Fruit fly (Drosophila melanogaster) whole organism, embryonic: ENCODE measurements around the gene CG13984.

Source experiments
- Aef1 ChIP-seq: fragments of 200-800 bp; sonication (Bioruptor generic); IDR thresholded peaks from 3 replicates; pipeline ENCODE4 v1.3.6; 2022; ENCODE audit warnings: missing biosample characterization, missing genetic modification characterization
- Antp ChIP-seq: fragments of 200-800 bp; sonication (Bioruptor generic); optimal IDR thresholded peaks from 3 replicates; lab custom pipeline; 2016; ENCODE audit warnings: missing biosample characterization, missing genetic modification characterization
- Blimp-1 ChIP-seq: fragments of 200-800 bp; sonication (Bioruptor generic); optimal IDR thresholded peaks from 3 replicates; lab custom pipeline; 2018; ENCODE audit warnings: missing biosample characterization, missing genetic modification characterization, mild to moderate bottlenecking, moderate library complexity, missing genetic modification reagents
- BtbVII ChIP-seq: fragments of 200-800 bp; sonication (Bioruptor generic); optimal IDR thresholded peaks from 3 replicates; lab custom pipeline; 2017; ENCODE audit warnings: missing biosample characterization, mild to moderate bottlenecking, missing genetic modification characterization
- CG1024 ChIP-seq: fragments of 200-800 bp; sonication (Bioruptor generic); IDR thresholded peaks from 2 replicates; pipeline ENCODE4 v1.3.6; 2022; ENCODE audit warnings: missing biosample characterization, missing genetic modification characterization
- CG10565 ChIP-seq: fragments of 200-800 bp; sonication (Bioruptor generic); optimal IDR thresholded peaks from 3 replicates; lab custom pipeline; 2016; ENCODE audit warnings: missing biosample characterization, mild to moderate bottlenecking, missing genetic modification characterization
- CG11504 ChIP-seq: fragments of 200-800 bp; sonication (Bioruptor generic); optimal IDR thresholded peaks from 3 replicates; lab custom pipeline; 2019; ENCODE audit warnings: missing biosample characterization, mild to moderate bottlenecking, missing genetic modification characterization, moderate library complexity
- CG12236 ChIP-seq: fragments of 200-800 bp; sonication (Bioruptor generic); optimal IDR thresholded peaks from 2 replicates; lab custom pipeline; 2016; ENCODE audit warnings: missing biosample characterization, missing genetic modification characterization
- CG13775 ChIP-seq: fragments of 200-800 bp; sonication (Bioruptor generic); optimal IDR thresholded peaks from 3 replicates; lab custom pipeline; 2017; ENCODE audit warnings: missing biosample characterization, mild to moderate bottlenecking, missing genetic modification characterization
- CG13894 ChIP-seq: fragments of 200-800 bp; sonication (Bioruptor generic); optimal IDR thresholded peaks from 3 replicates; lab custom pipeline; 2018; ENCODE audit warnings: missing biosample characterization, mild to moderate bottlenecking, missing genetic modification characterization, moderate library complexity
- CG16779 ChIP-seq: fragments of 200-800 bp; sonication (Bioruptor generic); IDR thresholded peaks from 2 replicates; pipeline ENCODE4 v1.3.6; 2022; ENCODE audit warnings: missing biosample characterization, missing genetic modification characterization
- CG30431 ChIP-seq: fragments of 200-800 bp; sonication (Bioruptor generic); optimal IDR thresholded peaks from 2 replicates; lab custom pipeline; 2017; ENCODE audit warnings: missing biosample characterization, missing genetic modification characterization
- CG32532 ChIP-seq: fragments of 200-800 bp; sonication (Bioruptor generic); IDR thresholded peaks from 2 replicates; pipeline ENCODE4 v1.3.6; 2022; ENCODE audit warnings: missing biosample characterization, missing genetic modification characterization
- CG4617 ChIP-seq: fragments of 200-800 bp; sonication (Bioruptor generic); optimal IDR thresholded peaks from 3 replicates; lab custom pipeline; 2016; ENCODE audit warnings: missing biosample characterization, missing genetic modification characterization, borderline replicate concordance
- CG6254 ChIP-seq: fragments of 200-800 bp; sonication (Bioruptor generic); optimal IDR thresholded peaks from 3 replicates; lab custom pipeline; 2017; ENCODE audit warnings: mild to moderate bottlenecking, missing biosample characterization, missing genetic modification reagents, missing genetic modification characterization
- CG7556 ChIP-seq: fragments of 200-800 bp; sonication (Bioruptor generic); optimal IDR thresholded peaks from 2 replicates; lab custom pipeline; 2017; ENCODE audit warnings: missing biosample characterization, mild to moderate bottlenecking, missing genetic modification characterization
- CG8765 ChIP-seq: fragments of 200-800 bp; sonication (Bioruptor generic); IDR thresholded peaks from 2 replicates; pipeline ENCODE4 v1.3.6; 2022; ENCODE audit warnings: missing biosample characterization, missing genetic modification characterization
- CG9609 ChIP-seq: fragments of 200-800 bp; sonication (Bioruptor generic); optimal IDR thresholded peaks from 3 replicates; lab custom pipeline; 2016; ENCODE audit warnings: missing biosample characterization, missing genetic modification characterization
- CG9932 ChIP-seq: fragments of 200-800 bp; sonication (Bioruptor generic); IDR thresholded peaks from 2 replicates; pipeline ENCODE4 v1.3.6; 2022; ENCODE audit warnings: missing biosample characterization, missing genetic modification characterization
- Dp ChIP-seq: fragments of 200-800 bp; sonication (Bioruptor generic); optimal IDR thresholded peaks from 2 replicates; lab custom pipeline; 2018; ENCODE audit warnings: missing biosample characterization, mild to moderate bottlenecking, missing genetic modification characterization, moderate library complexity
- GATAe ChIP-seq: fragments of 200-800 bp; sonication (Bioruptor generic); conservative IDR thresholded peaks from 2 replicates; pipeline ENCODE4 v1.3.6; 2022; ENCODE audit warnings: missing biosample characterization, missing genetic modification characterization
- Lhr ChIP-seq: fragments of 200-800 bp; sonication (Bioruptor generic); optimal IDR thresholded peaks from 3 replicates; lab custom pipeline; 2017; ENCODE audit warnings: mild to moderate bottlenecking, missing biosample characterization, missing genetic modification reagents, missing genetic modification characterization
- NfI ChIP-seq: fragments of 200-800 bp; sonication (Bioruptor generic); optimal IDR thresholded peaks from 3 replicates; lab custom pipeline; 2018; ENCODE audit warnings: missing biosample characterization, mild to moderate bottlenecking, missing genetic modification characterization, moderate library complexity
- Pdp1 ChIP-seq, 2 experiments: fragments of 200-800 bp; sonication (Bioruptor generic); optimal IDR thresholded peaks; 3 replicates each; lab custom pipeline; 2016; ENCODE audit warnings: missing biosample characterization in 2 of 2, missing genetic modification characterization in 2 of 2, mild to moderate bottlenecking in 1 of 2, moderate library complexity in 1 of 2
- Side ChIP-seq: fragments of 200-800 bp; sonication (Bioruptor generic); optimal IDR thresholded peaks from 2 replicates; lab custom pipeline; 2016; ENCODE audit warnings: missing biosample characterization, missing genetic modification characterization
- Sin3A ChIP-seq: fragments of >200 bp; optimal IDR thresholded peaks from 2 replicates; lab custom pipeline; 2018
- abd-A ChIP-seq: fragments of 200-800 bp; sonication (Bioruptor generic); optimal IDR thresholded peaks from 3 replicates; lab custom pipeline; 2019; ENCODE audit warnings: missing biosample characterization, mild to moderate bottlenecking, missing genetic modification characterization, moderate library complexity
- bcd ChIP-seq: fragments of 200-800 bp; sonication (Bioruptor generic); optimal IDR thresholded peaks from 2 replicates; lab custom pipeline; 2017; ENCODE audit warnings: missing biosample characterization, mild to moderate bottlenecking, missing genetic modification characterization
- bowl ChIP-seq: fragments of 200-800 bp; sonication (Bioruptor generic); IDR thresholded peaks from 2 replicates; pipeline ENCODE4 v1.3.6; 2022; ENCODE audit warnings: missing biosample characterization, missing genetic modification characterization
- cad ChIP-seq: fragments of >200 bp; optimal IDR thresholded peaks from 2 replicates; lab custom pipeline; 2017; ENCODE audit warnings: missing biosample characterization, missing genetic modification characterization
- crc ChIP-seq: fragments of 200-800 bp; sonication (Bioruptor generic); optimal IDR thresholded peaks from 2 replicates; lab custom pipeline; 2016; ENCODE audit warnings: missing biosample characterization, missing genetic modification characterization
- ems ChIP-seq: fragments of 200-800 bp; sonication (Bioruptor generic); optimal IDR thresholded peaks from 3 replicates; lab custom pipeline; 2016; ENCODE audit warnings: missing biosample characterization, missing genetic modification characterization
- eyg ChIP-seq: fragments of 200-800 bp; sonication (Bioruptor generic); optimal IDR thresholded peaks from 3 replicates; lab custom pipeline; 2016; ENCODE audit warnings: missing biosample characterization, missing genetic modification characterization
- nerfin-1 ChIP-seq: fragments of 200-800 bp; sonication (Bioruptor generic); optimal IDR thresholded peaks from 3 replicates; lab custom pipeline; 2019; ENCODE audit warnings: missing biosample characterization, mild to moderate bottlenecking, missing genetic modification characterization, moderate library complexity
- nerfin-2 ChIP-seq: fragments of 200-800 bp; sonication (Bioruptor generic); IDR thresholded peaks from 2 replicates; pipeline ENCODE4 v1.3.6; 2022; ENCODE audit warnings: missing biosample characterization, missing genetic modification characterization; ENCODE audit not compliant: partially characterized antibody
- nmo ChIP-seq: fragments of 200-800 bp; sonication (Bioruptor generic); optimal IDR thresholded peaks from 2 replicates; lab custom pipeline; 2018; ENCODE audit warnings: missing biosample characterization, mild to moderate bottlenecking, missing genetic modification characterization, moderate library complexity
- pan ChIP-seq, 4 experiments: fragments of >200 bp in 3 of 4; fragments of 200-800 bp in 1 of 4; sonication (Bioruptor generic) in 1 of 4; optimal IDR thresholded peaks in 3 of 4; IDR thresholded peaks in 1 of 4; 2 replicates each; pipeline versions ENCODE4 v1.3.6 to Lab custom; 2017 to 2022; ENCODE audit warnings: missing biosample characterization in 2 of 4, missing genetic modification characterization in 2 of 4, mixed read lengths in 1 of 4
- psq ChIP-seq: fragments of 200-800 bp; sonication (Bioruptor generic); optimal IDR thresholded peaks from 2 replicates; lab custom pipeline; 2017; ENCODE audit warnings: missing biosample characterization, missing genetic modification characterization
- repo ChIP-seq: fragments of 200-800 bp; sonication (Bioruptor generic); optimal IDR thresholded peaks from 2 replicates; lab custom pipeline; 2016; ENCODE audit warnings: missing biosample characterization, missing genetic modification characterization
- sd ChIP-seq: fragments of 200-800 bp; sonication (Bioruptor generic); optimal IDR thresholded peaks from 3 replicates; lab custom pipeline; 2018; ENCODE audit warnings: missing biosample characterization, mild to moderate bottlenecking, missing genetic modification characterization, moderate library complexity
- sens ChIP-seq: fragments of 200-800 bp; sonication (Bioruptor generic); peaks from one replicate; lab custom pipeline; 2016; ENCODE audit warnings: missing biosample characterization, missing genetic modification characterization
- trh ChIP-seq: fragments of 200-800 bp; sonication (Bioruptor generic); optimal IDR thresholded peaks from 2 replicates; lab custom pipeline; 2016; ENCODE audit warnings: missing biosample characterization, missing genetic modification characterization
- ttk ChIP-seq: fragments of 200-800 bp; sonication (Bioruptor generic); IDR thresholded peaks from 2 replicates; pipeline ENCODE4 v2.1.2; 2022; ENCODE audit warnings: missing biosample characterization, missing genetic modification characterization
- unpg ChIP-seq: fragments of 200-800 bp; sonication (Bioruptor generic); optimal IDR thresholded peaks from 3 replicates; lab custom pipeline; 2018; ENCODE audit warnings: missing biosample characterization, mild to moderate bottlenecking, missing genetic modification characterization, moderate library complexity
- vnd ChIP-seq: fragments of 200-800 bp; sonication (Bioruptor generic); IDR thresholded peaks from 3 replicates; pipeline ENCODE4 v1.3.6; 2022; ENCODE audit warnings: missing biosample characterization, missing genetic modification characterization; ENCODE audit not compliant: partially characterized antibody

Gene CG13984

dm6 chr2L:6350984-6351808 is 42.6 kb downstream of the CG13984 start, which contains the start of gene CG9498 (continued):
- no peak for TF ChIP-seq trh
- peak; percentile 73 for TF ChIP-seq NfI
- TF ChIP-seq CG10565 = no peak
- no peak for TF ChIP-seq CG4617
- TF ChIP-seq crc = no peak
- TF ChIP-seq ttk = peak; percentile 62
- no peak for TF ChIP-seq Side
- TF ChIP-seq psq (GFP tag; lab: Kevin White, UChicago) = no peak
- no peak for TF ChIP-seq nerfin-2 (GFP tag; lab: Robert Waterston, UW)
- TF ChIP-seq CG13775 = peak; percentile 68
- TF ChIP-seq vnd (GFP tag; lab: Robert Waterston, UW) = no peak
- TF ChIP-seq CG8765 = peak; percentile 20; the same call in 1 of the 2 replicates
- peak in 1 of 2 experiments; percentile 44 for TF ChIP-seq Pdp1 (GFP tag; optimal IDR thresholded peaks at IDR 0.05; lab: Kevin White, UChicago)
- TF ChIP-seq CG7556 (GFP tag; lab: Kevin White, UChicago) = peak; percentile 90
- TF ChIP-seq repo = no peak
- TF ChIP-seq eyg (GFP tag; lab: Kevin White, UChicago) = no peak
- no peak for TF ChIP-seq CG30431 (GFP tag; lab: Kevin White, UChicago)
- no peak for TF ChIP-seq ems (GFP tag; lab: Kevin White, UChicago)
- peak; percentile 84 for TF ChIP-seq CG11504 (tag; lab: Kevin White, UChicago)
- peak; percentile 92 for TF ChIP-seq CG13894 (tag; lab: Kevin White, UChicago)
- peak; percentile 47; the same call in 1 of the 2 replicates for TF ChIP-seq bowl
- TF ChIP-seq CG9609 (GFP tag; lab: Kevin White, UChicago) = no peak
- TF ChIP-seq sens (GFP tag; lab: Kevin White, UChicago) = peak; percentile 89
- TF ChIP-seq CG16779 (GFP tag; lab: Robert Waterston, UW) = peak; percentile 69; the same call in 1 of the 2 replicates
- peak; percentile 66 for TF ChIP-seq nerfin-1 (tag; lab: Kevin White, UChicago)
- no peak for TF ChIP-seq Dp (GFP tag; lab: Kevin White, UChicago)
- TF ChIP-seq unpg (GFP tag; lab: Kevin White, UChicago) = peak; percentile 85
- TF ChIP-seq CG12236 (GFP tag; lab: Kevin White, UChicago) = no peak
- peak; percentile 34; the same call in 1 of the 2 replicates for TF ChIP-seq GATAe (GFP tag; lab: Robert Waterston, UW)
- no peak for TF ChIP-seq CG1024 (GFP tag; lab: Robert Waterston, UW)
- TF ChIP-seq pan (optimal IDR thresholded peaks at IDR 0.05; lab: Kevin White, UChicago) = no peak
- peak in 1 of 2 experiments; percentile 86 for TF ChIP-seq pan (GFP tag; optimal IDR thresholded peaks at IDR 0.05 in 1 of 2, IDR thresholded peaks at IDR 0.05 in 1 of 2)
- peak; percentile 92 for TF ChIP-seq BtbVII
- TF ChIP-seq CG32532 (GFP tag; lab: Robert Waterston, UW) = peak; percentile 95
- peak; percentile 69 for TF ChIP-seq Blimp-1
- peak; percentile 91 for TF ChIP-seq CG9932 (GFP tag; lab: Robert Waterston, UW)
- peak; percentile 73 for TF ChIP-seq bcd (GFP tag; lab: Kevin White, UChicago)
- no peak for TF ChIP-seq Antp (GFP tag; lab: Kevin White, UChicago)
- no peak for TF ChIP-seq cad (GFP tag; lab: Kevin White, UChicago)
- TF ChIP-seq CG6254 = peak; percentile 23
- TF ChIP-seq sd = peak; percentile 35
- TF ChIP-seq Aef1 (GFP tag; lab: Robert Waterston, UW) = peak; percentile 50; the same call in 2 of the 3 replicates
- TF ChIP-seq Lhr = no peak
- TF ChIP-seq Sin3A = no peak
- TF ChIP-seq abd-A = no peak
- TF ChIP-seq nmo (GFP tag; lab: Kevin White, UChicago) = peak; percentile 74
- TF ChIP-seq, all 482 proteins: peak for 268
